Worm (Caenorhabditis elegans) whole organism, L4 larva: Measurements from ENCODE around the gene chil-21.

ENCODE experiments used
- aly-2 ChIP-seq: sonication (generic microtip); optimal IDR thresholded peaks from 2 replicates; lab custom pipeline; 2018; ENCODE audit warnings: missing biosample characterization, missing genetic modification characterization
- ceh-82 ChIP-seq: sonication (generic microtip); optimal IDR thresholded peaks from 2 replicates; lab custom pipeline; 2017; ENCODE audit warnings: missing biosample characterization, missing genetic modification characterization
- daf-19 ChIP-seq: fragments of 200-800 bp; sonication (Bioruptor generic); conservative IDR thresholded peaks from 2 replicates; pipeline ENCODE4 v1.3.6; 2022; ENCODE audit warnings: missing genetic modification characterization, missing compliant biosample characterization
- egl-43 ChIP-seq: fragments of 200-800 bp; sonication (Bioruptor generic); IDR thresholded peaks from 2 replicates; pipeline ENCODE4 v1.3.6; 2022; ENCODE audit warnings: missing genetic modification reagents, missing genetic modification characterization, missing compliant biosample characterization
- fkh-10 ChIP-seq: fragments of 150-350 bp; optimal IDR thresholded peaks from 2 replicates; lab custom pipeline; 2014; ENCODE audit warnings: missing biosample characterization, missing genetic modification reagents, missing genetic modification characterization
- lin-15B ChIP-seq: fragments of 150-350 bp; sonication (generic microtip); optimal IDR thresholded peaks from 3 replicates; lab custom pipeline; 2014; ENCODE audit warnings: missing biosample characterization, missing genetic modification characterization
- lin-39 ChIP-seq: fragments of 150-350 bp; optimal IDR thresholded peaks from 2 replicates; lab custom pipeline; 2014; ENCODE audit warnings: missing biosample characterization, missing genetic modification reagents, missing genetic modification characterization
- mep-1 ChIP-seq: fragments of 150-350 bp; sonication (generic microtip); optimal IDR thresholded peaks from 3 replicates; lab custom pipeline; 2014; ENCODE audit warnings: missing biosample characterization, missing genetic modification characterization
- nhr-25 ChIP-seq: sonication (generic microtip); optimal IDR thresholded peaks from 2 replicates; lab custom pipeline; 2017; ENCODE audit warnings: missing genetic modification characterization, mild to moderate bottlenecking, missing compliant biosample characterization, antibody characterized with exemption, moderate library complexity, borderline replicate concordance; ENCODE audit not compliant: insufficient read depth
- skn-1 ChIP-seq: fragments of 150-350 bp; optimal IDR thresholded peaks from 2 replicates; lab custom pipeline; 2014; ENCODE audit warnings: missing biosample characterization, missing genetic modification characterization
- zag-1 ChIP-seq: fragments of 150-350 bp; optimal IDR thresholded peaks from 2 replicates; lab custom pipeline; 2014; ENCODE audit warnings: missing biosample characterization, missing genetic modification characterization
- ztf-7 ChIP-seq: fragments of 150-350 bp; optimal IDR thresholded peaks from 2 replicates; lab custom pipeline; 2014; ENCODE audit warnings: missing biosample characterization, missing genetic modification characterization

DNA sequence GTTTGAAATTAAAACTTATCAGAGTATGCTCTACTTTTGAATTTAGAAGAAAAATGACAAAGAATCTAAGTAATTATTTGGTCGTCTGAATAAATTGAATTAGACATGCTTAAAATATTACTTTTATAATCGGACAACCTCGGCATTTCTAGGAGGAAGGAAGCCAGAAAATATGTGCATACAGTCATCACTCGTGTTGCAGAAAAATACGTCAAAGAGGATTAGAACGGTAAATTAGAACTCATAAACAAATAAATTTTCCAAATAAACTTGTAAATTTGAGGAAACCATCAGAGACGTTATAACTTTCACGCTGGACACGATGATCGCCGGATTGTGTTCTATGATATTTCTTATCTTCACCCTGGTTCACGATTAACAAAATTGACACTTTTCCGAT lies 7.5 kb downstream of the chil-21 start, which contains the start of gene chil-19:
- no peak for TF ChIP-seq ztf-7 (tag; lab: Kevin White, UChicago)
- no peak for TF ChIP-seq skn-1
- no peak for TF ChIP-seq ceh-82 (tag; lab: Kevin White, UChicago)
- TF ChIP-seq fkh-10 (GFP tag; lab: Kevin White, UChicago) = no peak
- no peak for TF ChIP-seq mep-1
- no peak for TF ChIP-seq zag-1 (tag; lab: Kevin White, UChicago)
- no peak for TF ChIP-seq egl-43
- no peak for TF ChIP-seq daf-19 (GFP tag; lab: Robert Waterston, UW)
- no peak for TF ChIP-seq lin-39 (tag; lab: Kevin White, UChicago)
- no peak for TF ChIP-seq aly-2 (tag; lab: Kevin White, UChicago)
- no peak for TF ChIP-seq nhr-25 (tag; lab: Kevin White, UChicago)
- no peak for TF ChIP-seq lin-15B (tag; lab: Kevin White, UChicago)
